Fruit fly (Drosophila melanogaster) whole organism, embryonic: ENCODE measurements around the gene AIMP2.

Source experiments
- Ada2b ChIP-seq: fragments of 200-800 bp; sonication (Bioruptor generic); IDR thresholded peaks from 2 replicates; pipeline ENCODE4 v1.3.6; 2022; ENCODE audit warnings: missing biosample characterization, missing genetic modification characterization
- Aef1 ChIP-seq: fragments of 200-800 bp; sonication (Bioruptor generic); IDR thresholded peaks from 3 replicates; pipeline ENCODE4 v1.3.6; 2022; ENCODE audit warnings: missing biosample characterization, missing genetic modification characterization
- Atf3 ChIP-seq: fragments of 200-800 bp; sonication (Bioruptor generic); optimal IDR thresholded peaks from 3 replicates; lab custom pipeline; 2016; ENCODE audit warnings: missing biosample characterization, missing genetic modification characterization
- Atf6 ChIP-seq: fragments of 200-800 bp; sonication (Bioruptor generic); IDR thresholded peaks from 2 replicates; pipeline ENCODE4 v1.3.6; 2022; ENCODE audit warnings: missing biosample characterization, missing genetic modification characterization
- Awh ChIP-seq: fragments of 200-800 bp; sonication (Bioruptor generic); IDR thresholded peaks from 2 replicates; pipeline ENCODE4, ENCODE4 v1.3.6; 2022; ENCODE audit warnings: missing biosample characterization, missing genetic modification characterization
- Bteb2 ChIP-seq: fragments of 200-800 bp; sonication (Bioruptor generic); optimal IDR thresholded peaks from 2 replicates; lab custom pipeline; 2016; ENCODE audit warnings: missing biosample characterization, missing genetic modification characterization
- CG10565 ChIP-seq: fragments of 200-800 bp; sonication (Bioruptor generic); optimal IDR thresholded peaks from 3 replicates; lab custom pipeline; 2016; ENCODE audit warnings: missing biosample characterization, mild to moderate bottlenecking, missing genetic modification characterization
- CG11247 ChIP-seq: fragments of 200-800 bp; sonication (Bioruptor generic); IDR thresholded peaks from 2 replicates; pipeline ENCODE4 v1.3.6; 2022; ENCODE audit warnings: missing biosample characterization, missing genetic modification characterization
- CG17568 ChIP-seq: fragments of 200-800 bp; sonication (Bioruptor generic); optimal IDR thresholded peaks from 2 replicates; lab custom pipeline; 2018; ENCODE audit warnings: missing biosample characterization, mild to moderate bottlenecking, missing genetic modification characterization, moderate library complexity
- CG1832 ChIP-seq: fragments of 200-800 bp; sonication (Bioruptor generic); optimal IDR thresholded peaks from 2 replicates; lab custom pipeline; 2017; ENCODE audit warnings: missing biosample characterization, mild to moderate bottlenecking, missing genetic modification characterization, inconsistent platforms
- CG2120 ChIP-seq: fragments of 200-800 bp; sonication (Bioruptor generic); optimal IDR thresholded peaks from 3 replicates; lab custom pipeline; 2016; ENCODE audit warnings: missing biosample characterization, missing genetic modification characterization
- CG2129 ChIP-seq: fragments of 200-800 bp; sonication (Bioruptor generic); IDR thresholded peaks from 2 replicates; pipeline ENCODE4 v1.3.6; 2022; ENCODE audit warnings: missing biosample characterization, missing genetic modification characterization; ENCODE audit not compliant: partially characterized antibody
- CG2875 ChIP-seq: fragments of 200-800 bp; sonication (Bioruptor generic); optimal IDR thresholded peaks from 2 replicates; lab custom pipeline; 2017; ENCODE audit warnings: missing biosample characterization, mild to moderate bottlenecking, missing genetic modification characterization, missing genetic modification reagents
- CG4328 ChIP-seq: fragments of 200-800 bp; sonication (Bioruptor generic); optimal IDR thresholded peaks from 3 replicates; lab custom pipeline; 2017; ENCODE audit warnings: missing biosample characterization, missing genetic modification reagents, missing genetic modification characterization
- CG6175 ChIP-seq: fragments of 200-800 bp; sonication (Bioruptor generic); IDR thresholded peaks from 3 replicates; pipeline ENCODE4 v1.3.6; 2022; ENCODE audit warnings: missing biosample characterization, missing genetic modification characterization
- CG6683 ChIP-seq: fragments of 200-800 bp; sonication (Bioruptor generic); optimal IDR thresholded peaks from 2 replicates; lab custom pipeline; 2017; ENCODE audit warnings: missing biosample characterization, mild to moderate bottlenecking, missing genetic modification characterization, missing genetic modification reagents
- CG6791 ChIP-seq: fragments of 200-800 bp; sonication (Bioruptor generic); IDR thresholded peaks from 3 replicates; pipeline ENCODE4 v1.3.6; 2022; ENCODE audit warnings: missing biosample characterization, missing genetic modification characterization; ENCODE audit not compliant: partially characterized antibody
- CG7372 ChIP-seq: fragments of 200-800 bp; sonication (Bioruptor generic); IDR thresholded peaks from 2 replicates; pipeline ENCODE4 v1.3.6; 2022; ENCODE audit warnings: missing biosample characterization, missing genetic modification characterization
- CG7839 ChIP-seq: fragments of 200-800 bp; sonication (Bioruptor generic); optimal IDR thresholded peaks from 3 replicates; lab custom pipeline; 2018; ENCODE audit warnings: missing biosample characterization, mild to moderate bottlenecking, missing genetic modification characterization, moderate library complexity
- CG8478 ChIP-seq: fragments of >200 bp; optimal IDR thresholded peaks from 2 replicates; lab custom pipeline; 2018
- CoRest ChIP-seq: fragments of 200-800 bp; sonication (Bioruptor generic); optimal IDR thresholded peaks from 3 replicates; lab custom pipeline; 2018; ENCODE audit warnings: missing biosample characterization, mild to moderate bottlenecking, missing genetic modification characterization, moderate library complexity
- Elba2 ChIP-seq: fragments of 200-800 bp; sonication (Bioruptor generic); optimal IDR thresholded peaks from 3 replicates; lab custom pipeline; 2016; ENCODE audit warnings: missing biosample characterization, missing genetic modification characterization
- Fer1 ChIP-seq: fragments of 200-800 bp; sonication (Bioruptor generic); optimal IDR thresholded peaks from 2 replicates; lab custom pipeline; 2017; ENCODE audit warnings: missing biosample characterization, mild to moderate bottlenecking, missing genetic modification characterization
- HLH4C ChIP-seq: fragments of 200-800 bp; sonication (Bioruptor generic); IDR thresholded peaks from 3 replicates; pipeline ENCODE4 v1.3.6; 2022; ENCODE audit warnings: missing biosample characterization, missing genetic modification characterization; ENCODE audit not compliant: partially characterized antibody
- HLH54F ChIP-seq: fragments of 200-800 bp; sonication (Bioruptor generic); optimal IDR thresholded peaks from 3 replicates; lab custom pipeline; 2016; ENCODE audit warnings: missing biosample characterization, missing genetic modification characterization
- HLHmδ ChIP-seq: fragments of 200-800 bp; sonication (Bioruptor generic); optimal IDR thresholded peaks from 2 replicates; lab custom pipeline; 2018; ENCODE audit warnings: missing biosample characterization, mild to moderate bottlenecking, missing genetic modification characterization, moderate library complexity
- Hey ChIP-seq: fragments of 200-800 bp; sonication (Bioruptor generic); optimal IDR thresholded peaks from 3 replicates; lab custom pipeline; 2018; ENCODE audit warnings: missing biosample characterization, mild to moderate bottlenecking, missing genetic modification characterization
- HmgD ChIP-seq: fragments of 200-800 bp; sonication (Bioruptor generic); optimal IDR thresholded peaks from 3 replicates; lab custom pipeline; 2016; ENCODE audit warnings: missing biosample characterization, missing genetic modification characterization
- Lim3 ChIP-seq: fragments of 200-800 bp; sonication (Bioruptor generic); IDR thresholded peaks from 2 replicates; pipeline ENCODE4 v1.3.6; 2022; ENCODE audit warnings: missing biosample characterization, missing genetic modification characterization
- Max ChIP-seq: fragments of 200-800 bp; sonication (Bioruptor generic); optimal IDR thresholded peaks from 2 replicates; lab custom pipeline; 2016; ENCODE audit warnings: missing biosample characterization, mild to moderate bottlenecking, missing genetic modification characterization
- Myb ChIP-seq: fragments of 200-800 bp; sonication (Bioruptor generic); optimal IDR thresholded peaks from 2 replicates; lab custom pipeline; 2016; ENCODE audit warnings: missing biosample characterization, missing genetic modification characterization
- Rx ChIP-seq: fragments of 200-800 bp; sonication (Bioruptor generic); IDR thresholded peaks from 2 replicates; pipeline ENCODE4 v1.3.6; 2022; ENCODE audit warnings: missing biosample characterization, missing genetic modification characterization
- Sry-δ ChIP-seq: fragments of 200-800 bp; sonication (Bioruptor generic); optimal IDR thresholded peaks from 2 replicates; lab custom pipeline; 2016; ENCODE audit warnings: missing biosample characterization, missing genetic modification characterization
- al ChIP-seq: fragments of 200-800 bp; sonication (Bioruptor generic); IDR thresholded peaks from 2 replicates; pipeline ENCODE4 v1.3.6; 2022; ENCODE audit warnings: missing biosample characterization, missing genetic modification characterization
- ap ChIP-seq: fragments of 200-800 bp; sonication (Bioruptor generic); IDR thresholded peaks from 2 replicates; pipeline ENCODE4 v1.3.6; 2022; ENCODE audit warnings: missing biosample characterization, missing genetic modification characterization
- bab2 ChIP-seq: fragments of 200-800 bp; sonication (Bioruptor generic); optimal IDR thresholded peaks from 2 replicates; lab custom pipeline; 2016; ENCODE audit warnings: missing biosample characterization, missing genetic modification characterization
- bigmax ChIP-seq: fragments of 200-800 bp; sonication (Bioruptor generic); optimal IDR thresholded peaks from 2 replicates; lab custom pipeline; 2018; ENCODE audit warnings: missing biosample characterization, mild to moderate bottlenecking, missing genetic modification characterization
- br ChIP-seq: fragments of >200 bp; optimal IDR thresholded peaks from 2 replicates; lab custom pipeline; 2017
- fd3F ChIP-seq: fragments of 200-800 bp; sonication (Bioruptor generic); optimal IDR thresholded peaks from 2 replicates; lab custom pipeline; 2018; ENCODE audit warnings: missing biosample characterization, mild to moderate bottlenecking, missing genetic modification characterization, moderate library complexity
- inv ChIP-seq: fragments of 200-800 bp; sonication (Bioruptor generic); IDR thresholded peaks from 2 replicates; pipeline ENCODE4 v1.3.6; 2022; ENCODE audit warnings: missing biosample characterization, missing genetic modification characterization; ENCODE audit not compliant: partially characterized antibody
- jigr1 ChIP-seq: fragments of 200-800 bp; sonication (Bioruptor generic); IDR thresholded peaks from 3 replicates; pipeline ENCODE4 v1.3.6; 2022; ENCODE audit warnings: missing biosample characterization, missing genetic modification characterization
- knrl ChIP-seq: fragments of 200-800 bp; sonication (Bioruptor generic); IDR thresholded peaks from 3 replicates; pipeline ENCODE4 v1.3.6; 2022; ENCODE audit warnings: missing biosample characterization, missing genetic modification characterization; ENCODE audit not compliant: partially characterized antibody
- lov ChIP-seq, 2 experiments: fragments of 200-800 bp in 1 of 2; fragments of >200 bp in 1 of 2; sonication (Bioruptor generic) in 1 of 2; IDR thresholded peaks in 1 of 2; optimal IDR thresholded peaks in 1 of 2; 2 replicates in 1 of 2; 3 replicates in 1 of 2; pipeline versions ENCODE4 v1.3.6 to Lab custom; 2017 to 2022; ENCODE audit warnings: missing biosample characterization in 1 of 2, missing genetic modification characterization in 1 of 2
- nerfin-1 ChIP-seq: fragments of 200-800 bp; sonication (Bioruptor generic); optimal IDR thresholded peaks from 3 replicates; lab custom pipeline; 2019; ENCODE audit warnings: missing biosample characterization, mild to moderate bottlenecking, missing genetic modification characterization, moderate library complexity
- otp ChIP-seq: fragments of 200-800 bp; sonication (Bioruptor generic); IDR thresholded peaks from 3 replicates; pipeline ENCODE4, ENCODE4 v1.3.6; 2022; ENCODE audit warnings: missing biosample characterization, missing genetic modification characterization
- stc ChIP-seq: fragments of 200-800 bp; sonication (Bioruptor generic); IDR thresholded peaks from 2 replicates; pipeline ENCODE4 v1.3.6; 2022; ENCODE audit warnings: missing biosample characterization, missing genetic modification characterization
- tgo ChIP-seq: fragments of 200-800 bp; sonication (Bioruptor generic); IDR thresholded peaks from 3 replicates; pipeline ENCODE4 v1.3.6; 2022; ENCODE audit warnings: missing biosample characterization, missing genetic modification characterization
- vnd ChIP-seq: fragments of 200-800 bp; sonication (Bioruptor generic); IDR thresholded peaks from 3 replicates; pipeline ENCODE4 v1.3.6; 2022; ENCODE audit warnings: missing biosample characterization, missing genetic modification characterization; ENCODE audit not compliant: partially characterized antibody
- wor ChIP-seq: fragments of 200-800 bp; sonication (Bioruptor generic); IDR thresholded peaks from 2 replicates; pipeline ENCODE4 v1.3.6; 2022; ENCODE audit warnings: missing biosample characterization, missing genetic modification characterization

Gene AIMP2

dm6 chr3L:15563058-15563850 lies 20.2 kb upstream of the AIMP2 start, which contains the start of the genes CG7739 and SCCRO (continued):
- TF ChIP-seq Elba2 (GFP tag; lab: Kevin White, UChicago) (peak; percentile 89), CoRest (peak; percentile 74), Rx (GFP tag; lab: Robert Waterston, UW) (peak; percentile 52; the same call in 1 of the 2 replicates), CG2875 (GFP tag; lab: Kevin White, UChicago) (no peak), vnd (GFP tag; lab: Robert Waterston, UW) (peak; percentile 7; the same call in 1 of the 3 replicates), CG1832 (no peak), stc (GFP tag; lab: Robert Waterston, UW) (peak; percentile 54; the same call in 1 of the 2 replicates), Fer1 (no peak), CG6175 (no peak), knrl (GFP tag; lab: Robert Waterston, UW) (no peak; the same call in 2 of the 3 replicates), CG8478 (no peak), br (no peak), CG6683 (GFP tag; lab: Kevin White, UChicago) (no peak), Aef1 (peak; percentile 66), CG4328 (peak; percentile 0), ap (GFP tag; lab: Robert Waterston, UW) (no peak; the same call in 1 of the 2 replicates), nerfin-1 (peak; percentile 5), Myb (no peak), CG2120 (peak; percentile 40), CG17568 (no peak), Max (GFP tag; lab: Kevin White, UChicago) (peak; percentile 18), al (GFP tag; lab: Robert Waterston, UW) (peak; percentile 50; the same call in 1 of the 2 replicates), Ada2b (GFP tag; lab: Robert Waterston, UW) (peak; percentile 69), CG11247 (GFP tag; lab: Robert Waterston, UW) (peak; percentile 56; the same call in 1 of the 2 replicates), bab2 (GFP tag; lab: Kevin White, UChicago) (no peak), CG10565 (GFP tag; lab: Kevin White, UChicago) (no peak), HLHmδ (GFP tag; lab: Kevin White, UChicago) (no peak), jigr1 (GFP tag; lab: Robert Waterston, UW) (no peak), lov (optimal IDR thresholded peaks at IDR 0.05; lab: Kevin White, UChicago) (no peak), lov (GFP tag; IDR thresholded peaks at IDR 0.05; lab: Robert Waterston, UW) (peak; percentile 35; the same call in 1 of the 3 replicates), tgo (GFP tag; lab: Robert Waterston, UW) (peak; percentile 69), bigmax (GFP tag; lab: Kevin White, UChicago) (no peak), CG6791 (GFP tag; lab: Robert Waterston, UW) (peak; percentile 46; the same call in 2 of the 3 replicates), Sry-δ (GFP tag; lab: Kevin White, UChicago) (peak; percentile 49), inv (peak; percentile 52; the same call in 1 of the 2 replicates), Atf6 (peak; percentile 60; the same call in 1 of the 2 replicates), Hey (tag; lab: Kevin White, UChicago) (no peak), Bteb2 (GFP tag; lab: Kevin White, UChicago) (no peak), wor (GFP tag; lab: Robert Waterston, UW) (no peak), otp (GFP tag; lab: Robert Waterston, UW) (0 out of 3 replicates have a peak, but pooled peaks have one; percentile 31), CG7372 (GFP tag; lab: Robert Waterston, UW) (peak; percentile 61), HmgD (no peak), HLH54F (GFP tag; lab: Kevin White, UChicago) (no peak), Atf3 (no peak), CG2129 (no peak), Awh (GFP tag; lab: Robert Waterston, UW) (peak; percentile 46; the same call in 1 of the 2 replicates), fd3F (GFP tag; lab: Kevin White, UChicago) (peak; percentile 59), Lim3 (GFP tag; lab: Robert Waterston, UW) (no peak), HLH4C (GFP tag; lab: Robert Waterston, UW) (no peak; the same call in 1 of the 3 replicates), CG7839 (tag; lab: Kevin White, UChicago) (peak; percentile 75)
